Fruit fly (Drosophila melanogaster): Measurements from ENCODE around the gene CG10920.

Gene CG10920

dm6 chrX:7901153-7902038 is 47.4 kb upstream of the CG10920 start, which contains the start of the genes RpS6 and bys (continued):
- TF ChIP-seq CG7839 (tag; optimal IDR thresholded peaks at IDR 0.05) (peak; percentile 49), CG11695 (GFP tag; IDR thresholded peaks at IDR 0.05) (0 out of 3 replicates have a peak, but pooled peaks have one; percentile 31), sens-2 (GFP tag; IDR thresholded peaks at IDR 0.05) (0 out of 2 replicates have a peak, but pooled peaks have one; percentile 15), CG4617 (GFP tag; optimal IDR thresholded peaks at IDR 0.05; ENCODE audit: borderline replicate concordance) (peak; percentile 19), Doc2 (GFP tag; IDR thresholded peaks at IDR 0.05) (no peak), ranshi (GFP tag; IDR thresholded peaks at IDR 0.05) (peak; percentile 39), CG1602 (GFP tag; optimal IDR thresholded peaks at IDR 0.05) (no peak), wor (GFP tag; IDR thresholded peaks at IDR 0.05) (no peak), CG8290 (GFP tag; optimal IDR thresholded peaks at IDR 0.05) (no peak), CG8290 (tag; optimal IDR thresholded peaks at IDR 0.05) (peak in 1 of 2 experiments; percentile 65), cg (GFP tag; optimal IDR thresholded peaks at IDR 0.05) (no peak), Xrp1 (GFP tag; IDR thresholded peaks at IDR 0.05) (no peak), ash1 (GFP tag; optimal IDR thresholded peaks at IDR 0.05) (no peak), zf30C (GFP tag; optimal IDR thresholded peaks at IDR 0.05) (peak; percentile 10), CG16779 (GFP tag; IDR thresholded peaks at IDR 0.05) (peak; percentile 65), CG12104 (GFP tag; optimal IDR thresholded peaks at IDR 0.05) (peak; percentile 30), bsh (GFP tag; optimal IDR thresholded peaks at IDR 0.05) (peak; percentile 2 to 5), CG7556 (GFP tag; optimal IDR thresholded peaks at IDR 0.05) (peak; percentile 49), CG17568 (GFP tag; optimal IDR thresholded peaks at IDR 0.05) (no peak), CHES-1-like (GFP tag; optimal IDR thresholded peaks at IDR 0.05) (peak; percentile 5), Nf-YB (GFP tag; optimal IDR thresholded peaks at IDR 0.05) (peak; percentile 3), Six4 (GFP tag; optimal IDR thresholded peaks at IDR 0.05) (no peak), CG1233 (GFP tag; optimal IDR thresholded peaks at IDR 0.05) (peak; percentile 42), dysf (GFP tag; IDR thresholded peaks at IDR 0.05) (peak; percentile 42; the same call in 2 of the 3 replicates), CG15073 (GFP tag; optimal IDR thresholded peaks at IDR 0.05) (no peak), Tbp (GFP tag; optimal IDR thresholded peaks at IDR 0.05) (no peak), CG7357 (GFP tag; IDR thresholded peaks at IDR 0.05) (no peak), pum (GFP tag; optimal IDR thresholded peaks at IDR 0.05) (peak; percentile 1), CG1832 (GFP tag; optimal IDR thresholded peaks at IDR 0.05) (no peak), Camta (GFP tag; optimal IDR thresholded peaks at IDR 0.05) (no peak), Optix (GFP tag; IDR thresholded peaks at IDR 0.05) (0 out of 3 replicates have a peak, but pooled peaks have one; percentile 32), D19A (tag; optimal IDR thresholded peaks at IDR 0.05) (no peak), CG18476 (GFP tag; optimal IDR thresholded peaks at IDR 0.05) (peak; percentile 21), fd3F (GFP tag; optimal IDR thresholded peaks at IDR 0.05) (no peak), org-1 (GFP tag; optimal IDR thresholded peaks at IDR 0.05) (no peak), CG4404 (GFP tag; IDR thresholded peaks at IDR 0.05) (no peak), CG7271 (tag; optimal IDR thresholded peaks at IDR 0.05) (peak; percentile 34), ro (GFP tag; IDR thresholded peaks at IDR 0.05) (no peak; the same call in 1 of the 2 replicates), otp (GFP tag; IDR thresholded peaks at IDR 0.05) (peak; percentile 72; the same call in 2 of the 3 replicates), Bdp1 (GFP tag; optimal IDR thresholded peaks at IDR 0.05) (no peak), Fer2 (tag; optimal IDR thresholded peaks at IDR 0.05) (no peak), CG7987 (GFP tag; optimal IDR thresholded peaks at IDR 0.05) (peak; percentile 76), danr (GFP tag; IDR thresholded peaks at IDR 0.05) (no peak), CG10209 (GFP tag; optimal IDR thresholded peaks at IDR 0.05) (peak; percentile 43), CG10543 (GFP tag; optimal IDR thresholded peaks at IDR 0.05) (peak; percentile 5), gem (tag; optimal IDR thresholded peaks at IDR 0.05) (peak; percentile 50), crc (GFP tag; optimal IDR thresholded peaks at IDR 0.05) (no peak), seq (GFP tag; IDR thresholded peaks at IDR 0.05) (no peak), CG17802 (tag; optimal IDR thresholded peaks at IDR 0.05) (peak; percentile 34)
